Fruit fly (Drosophila melanogaster) whole organism, embryonic: Measurements from ENCODE around the gene RPA3.
A peak's percentile ranks its signal among the peaks of the same experiment; 100 is the strongest.

Experiments
- CG10462 ChIP-seq: fragments of 200-800 bp; sonication (Bioruptor generic); optimal IDR thresholded peaks from 2 replicates; lab custom pipeline; 2016; ENCODE audit warnings: missing biosample characterization, missing genetic modification characterization
- CG10565 ChIP-seq: fragments of 200-800 bp; sonication (Bioruptor generic); optimal IDR thresholded peaks from 3 replicates; lab custom pipeline; 2016; ENCODE audit warnings: missing biosample characterization, mild to moderate bottlenecking, missing genetic modification characterization
- CG11560 ChIP-seq: fragments of 200-800 bp; sonication (Bioruptor generic); IDR thresholded peaks from 3 replicates; pipeline ENCODE4 v1.3.6; 2022; ENCODE audit warnings: missing biosample characterization, missing genetic modification characterization
- CG13296 ChIP-seq: fragments of 200-800 bp; sonication (Bioruptor generic); optimal IDR thresholded peaks from 3 replicates; lab custom pipeline; 2018; ENCODE audit warnings: missing biosample characterization, mild to moderate bottlenecking, missing genetic modification characterization
- CG14014 ChIP-seq: fragments of 200-800 bp; sonication (Bioruptor generic); IDR thresholded peaks from 2 replicates; pipeline ENCODE4 v1.3.6; 2022; ENCODE audit warnings: missing biosample characterization, missing genetic modification characterization
- CG14860 ChIP-seq: fragments of 200-800 bp; sonication (Bioruptor generic); IDR thresholded peaks from 3 replicates; pipeline ENCODE4 v1.3.6; 2022; ENCODE audit warnings: missing biosample characterization, missing genetic modification characterization; ENCODE audit not compliant: partially characterized antibody
- CG15696 ChIP-seq: fragments of 200-800 bp; sonication (Bioruptor generic); optimal IDR thresholded peaks from 2 replicates; lab custom pipeline; 2019; ENCODE audit warnings: missing biosample characterization, mild to moderate bottlenecking, missing genetic modification characterization, moderate library complexity
- CG16863 ChIP-seq: fragments of 200-800 bp; sonication (Bioruptor generic); optimal IDR thresholded peaks from 3 replicates; lab custom pipeline; 2016; ENCODE audit warnings: missing biosample characterization, missing genetic modification characterization
- CG17568 ChIP-seq: fragments of 200-800 bp; sonication (Bioruptor generic); optimal IDR thresholded peaks from 2 replicates; lab custom pipeline; 2018; ENCODE audit warnings: missing biosample characterization, mild to moderate bottlenecking, missing genetic modification characterization, moderate library complexity
- CG18262 ChIP-seq: fragments of 200-800 bp; optimal IDR thresholded peaks from 3 replicates; lab custom pipeline; 2019; ENCODE audit warnings: missing biosample characterization, mild to moderate bottlenecking, missing genetic modification characterization, moderate library complexity
- CG33213 ChIP-seq: fragments of 200-800 bp; sonication (Bioruptor generic); optimal IDR thresholded peaks from 3 replicates; lab custom pipeline; 2016; ENCODE audit warnings: missing biosample characterization, missing genetic modification characterization
- CG3995 ChIP-seq: fragments of 200-800 bp; sonication (Bioruptor generic); optimal IDR thresholded peaks from 3 replicates; lab custom pipeline; 2016; ENCODE audit warnings: missing biosample characterization, missing genetic modification characterization
- CG42726 ChIP-seq: fragments of 200-800 bp; sonication (Bioruptor generic); IDR thresholded peaks from 2 replicates; pipeline ENCODE4 v1.3.6; 2022; ENCODE audit warnings: missing biosample characterization, missing genetic modification characterization; ENCODE audit not compliant: partially characterized antibody
- CG5953 ChIP-seq: fragments of 200-800 bp; sonication (Bioruptor generic); IDR thresholded peaks from 2 replicates; pipeline ENCODE4 v1.3.6; 2022; ENCODE audit warnings: missing biosample characterization, missing genetic modification characterization
- CG6175 ChIP-seq: fragments of 200-800 bp; sonication (Bioruptor generic); IDR thresholded peaks from 3 replicates; pipeline ENCODE4 v1.3.6; 2022; ENCODE audit warnings: missing biosample characterization, missing genetic modification characterization
- CG7556 ChIP-seq: fragments of 200-800 bp; sonication (Bioruptor generic); optimal IDR thresholded peaks from 2 replicates; lab custom pipeline; 2017; ENCODE audit warnings: missing biosample characterization, mild to moderate bottlenecking, missing genetic modification characterization
- CG7963 ChIP-seq: fragments of 200-800 bp; sonication (Bioruptor generic); IDR thresholded peaks from 3 replicates; pipeline ENCODE4 v1.3.6; 2022; ENCODE audit warnings: missing biosample characterization, missing genetic modification characterization; ENCODE audit not compliant: partially characterized antibody
- CG8765 ChIP-seq: fragments of 200-800 bp; sonication (Bioruptor generic); IDR thresholded peaks from 2 replicates; pipeline ENCODE4 v1.3.6; 2022; ENCODE audit warnings: missing biosample characterization, missing genetic modification characterization
- CG8944 ChIP-seq: fragments of 200-800 bp; sonication (Bioruptor generic); optimal IDR thresholded peaks from 3 replicates; lab custom pipeline; 2016; ENCODE audit warnings: missing biosample characterization, missing genetic modification characterization
- CG9215 ChIP-seq: fragments of 200-800 bp; sonication (Bioruptor generic); IDR thresholded peaks from 2 replicates; pipeline ENCODE4 v1.3.6; 2022; ENCODE audit warnings: missing biosample characterization, missing genetic modification characterization
- CG9876 ChIP-seq: fragments of 200-800 bp; sonication (Bioruptor generic); optimal IDR thresholded peaks from 2 replicates; lab custom pipeline; 2016; ENCODE audit warnings: missing biosample characterization, missing genetic modification characterization
- CTCF ChIP-seq: fragments of 200-800 bp; sonication (Bioruptor generic); optimal IDR thresholded peaks from 2 replicates; lab custom pipeline; 2017; ENCODE audit warnings: missing biosample characterization, mild to moderate bottlenecking, missing genetic modification characterization, moderate library complexity
- D19A ChIP-seq: fragments of 200-800 bp; optimal IDR thresholded peaks from 3 replicates; lab custom pipeline; 2019; ENCODE audit warnings: missing biosample characterization, mild to moderate bottlenecking, missing genetic modification characterization, moderate library complexity
- Dll ChIP-seq: fragments of 200-800 bp; sonication (Bioruptor generic); IDR thresholded peaks from 4 replicates; pipeline ENCODE4 v1.3.6; 2022; ENCODE audit warnings: missing biosample characterization, missing genetic modification characterization; ENCODE audit not compliant: partially characterized antibody
- Fer3 ChIP-seq: fragments of 200-800 bp; sonication (Bioruptor generic); optimal IDR thresholded peaks from 2 replicates; lab custom pipeline; 2018; ENCODE audit warnings: missing biosample characterization, mild to moderate bottlenecking, missing genetic modification characterization, moderate library complexity
- Lim3 ChIP-seq: fragments of 200-800 bp; sonication (Bioruptor generic); IDR thresholded peaks from 2 replicates; pipeline ENCODE4 v1.3.6; 2022; ENCODE audit warnings: missing biosample characterization, missing genetic modification characterization
- Lpt ChIP-seq: fragments of >200 bp; optimal IDR thresholded peaks from 2 replicates; lab custom pipeline; 2018; ENCODE audit warnings: missing biosample characterization, missing genetic modification characterization
- MBD-R2 ChIP-seq: fragments of 200-800 bp; sonication (Bioruptor generic); IDR thresholded peaks from 2 replicates; pipeline ENCODE4 v1.3.6; 2022; ENCODE audit warnings: missing biosample characterization, missing genetic modification characterization
- MESR4 ChIP-seq: fragments of 200-800 bp; sonication (Bioruptor generic); optimal IDR thresholded peaks from 2 replicates; lab custom pipeline; 2018; ENCODE audit warnings: missing biosample characterization, mild to moderate bottlenecking, missing genetic modification characterization, moderate library complexity
- MTF-1 ChIP-seq: fragments of 200-800 bp; sonication (Bioruptor generic); optimal IDR thresholded peaks from 2 replicates; lab custom pipeline; 2018; ENCODE audit warnings: missing biosample characterization, mild to moderate bottlenecking, missing genetic modification characterization, borderline replicate concordance
- Poxn ChIP-seq: fragments of 200-800 bp; sonication (Bioruptor generic); IDR thresholded peaks from 2 replicates; pipeline ENCODE4 v1.3.6; 2022; ENCODE audit warnings: missing biosample characterization, missing genetic modification characterization
- Sin3A ChIP-seq: fragments of >200 bp; optimal IDR thresholded peaks from 2 replicates; lab custom pipeline; 2018
- TFAM ChIP-seq: fragments of 200-800 bp; sonication (Bioruptor generic); optimal IDR thresholded peaks from 2 replicates; lab custom pipeline; 2017; ENCODE audit warnings: missing biosample characterization, missing genetic modification characterization, inconsistent platforms
- YL-1 ChIP-seq: fragments of 200-800 bp; sonication (Bioruptor generic); optimal IDR thresholded peaks from 3 replicates; lab custom pipeline; 2017; ENCODE audit warnings: missing biosample characterization, mild to moderate bottlenecking, missing genetic modification characterization
- az2 ChIP-seq: fragments of 200-800 bp; sonication (Bioruptor generic); optimal IDR thresholded peaks from 3 replicates; lab custom pipeline; 2016; ENCODE audit warnings: missing biosample characterization, missing genetic modification characterization
- br ChIP-seq: fragments of >200 bp; optimal IDR thresholded peaks from 2 replicates; lab custom pipeline; 2017
- dimm ChIP-seq: fragments of 200-800 bp; sonication (Bioruptor generic); IDR thresholded peaks from 2 replicates; pipeline ENCODE4 v1.3.6; 2022; ENCODE audit warnings: missing biosample characterization, missing genetic modification characterization
- dysf ChIP-seq: fragments of 200-800 bp; sonication (Bioruptor generic); IDR thresholded peaks from 3 replicates; pipeline ENCODE4 v1.3.6; 2022; ENCODE audit warnings: missing biosample characterization, missing genetic modification characterization
- gem ChIP-seq: fragments of 200-800 bp; sonication (Bioruptor generic); optimal IDR thresholded peaks from 2 replicates; lab custom pipeline; 2019; ENCODE audit warnings: missing biosample characterization, mild to moderate bottlenecking, missing genetic modification characterization, moderate library complexity
- hth ChIP-seq: fragments of >200 bp; optimal IDR thresholded peaks from 2 replicates; lab custom pipeline; 2017; ENCODE audit warnings: inconsistent platforms
- lov ChIP-seq, 2 experiments: fragments of 200-800 bp in 1 of 2; fragments of >200 bp in 1 of 2; sonication (Bioruptor generic) in 1 of 2; IDR thresholded peaks in 1 of 2; optimal IDR thresholded peaks in 1 of 2; 2 replicates in 1 of 2; 3 replicates in 1 of 2; pipeline versions ENCODE4 v1.3.6 to Lab custom; 2017 to 2022; ENCODE audit warnings: missing biosample characterization in 1 of 2, missing genetic modification characterization in 1 of 2
- mirr ChIP-seq: fragments of 200-800 bp; sonication (Bioruptor generic); optimal IDR thresholded peaks from 3 replicates; lab custom pipeline; 2018; ENCODE audit warnings: missing biosample characterization, mild to moderate bottlenecking, missing genetic modification characterization
- org-1 ChIP-seq: fragments of 200-800 bp; sonication (Bioruptor generic); optimal IDR thresholded peaks from 2 replicates; lab custom pipeline; 2017; ENCODE audit warnings: missing biosample characterization, missing genetic modification characterization
- otp ChIP-seq: fragments of 200-800 bp; sonication (Bioruptor generic); IDR thresholded peaks from 3 replicates; pipeline ENCODE4, ENCODE4 v1.3.6; 2022; ENCODE audit warnings: missing biosample characterization, missing genetic modification characterization
- pzg ChIP-seq: fragments of 200-800 bp; sonication (Bioruptor generic); optimal IDR thresholded peaks from 3 replicates; lab custom pipeline; 2018; ENCODE audit warnings: missing biosample characterization, mild to moderate bottlenecking, missing genetic modification characterization, moderate library complexity
- sc ChIP-seq, 3 experiments: fragments of >200 bp in 2 of 3; fragments of 200-800 bp in 1 of 3; sonication (Bioruptor generic) in 1 of 3; optimal IDR thresholded peaks; 2 replicates in 2 of 3; 3 replicates in 1 of 3; lab custom pipeline; 2017; ENCODE audit warnings: mild to moderate bottlenecking in 1 of 3, missing biosample characterization in 1 of 3, missing genetic modification characterization in 1 of 3, missing genetic modification reagents in 1 of 3
- scrt ChIP-seq: fragments of 200-800 bp; sonication (Bioruptor generic); optimal IDR thresholded peaks from 2 replicates; lab custom pipeline; 2018; ENCODE audit warnings: missing biosample characterization, mild to moderate bottlenecking, missing genetic modification characterization, moderate library complexity
- sd ChIP-seq: fragments of 200-800 bp; sonication (Bioruptor generic); optimal IDR thresholded peaks from 3 replicates; lab custom pipeline; 2018; ENCODE audit warnings: missing biosample characterization, mild to moderate bottlenecking, missing genetic modification characterization, moderate library complexity
- sens-2 ChIP-seq: fragments of 200-800 bp; sonication (Bioruptor generic); IDR thresholded peaks from 2 replicates; pipeline ENCODE4 v1.3.6; 2022; ENCODE audit warnings: missing biosample characterization, missing genetic modification characterization
- so ChIP-seq: fragments of 200-800 bp; sonication (Bioruptor generic); IDR thresholded peaks from 3 replicates; pipeline ENCODE4 v1.3.6; 2022; ENCODE audit warnings: missing biosample characterization, missing genetic modification characterization
- vnd ChIP-seq: fragments of 200-800 bp; sonication (Bioruptor generic); IDR thresholded peaks from 3 replicates; pipeline ENCODE4 v1.3.6; 2022; ENCODE audit warnings: missing biosample characterization, missing genetic modification characterization; ENCODE audit not compliant: partially characterized antibody
- wek ChIP-seq: fragments of 200-800 bp; sonication (Bioruptor generic); optimal IDR thresholded peaks from 3 replicates; lab custom pipeline; 2018; ENCODE audit warnings: missing biosample characterization, mild to moderate bottlenecking, missing genetic modification characterization, moderate library complexity

RPA3 gene

DNA sequence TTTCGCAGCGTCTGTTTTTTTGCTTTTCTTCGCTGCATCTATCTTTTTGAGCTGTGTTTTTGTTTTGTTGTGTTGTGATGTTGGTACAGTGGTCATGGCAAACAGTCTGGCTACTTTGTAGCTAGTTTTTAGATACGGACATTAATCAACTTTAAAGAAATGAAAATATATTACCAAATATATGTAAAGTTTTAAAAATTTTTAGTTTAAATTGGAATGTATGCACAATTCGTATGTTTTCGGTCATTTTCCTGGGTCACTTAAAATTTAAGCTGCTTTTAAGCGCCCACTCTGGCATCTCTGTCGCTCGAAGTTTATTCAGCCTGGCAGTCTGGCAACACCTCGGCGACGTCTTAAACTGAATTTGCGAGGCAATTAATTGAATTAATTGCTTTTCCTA lies 39.1 kb downstream of the RPA3 start, which contains the start of gene CG11695 (continued):
- TF ChIP-seq CG18262 (tag; lab: Kevin White, UChicago) (peak; percentile 62), mirr (GFP tag; lab: Kevin White, UChicago) (peak; percentile 35), Sin3A (lab: Kevin White, UChicago) (peak; percentile 44), az2 (GFP tag; lab: Kevin White, UChicago) (peak; percentile 54), CG16863 (GFP tag; lab: Kevin White, UChicago) (peak; percentile 28), br (lab: Kevin White, UChicago) (no peak), Lpt (GFP tag; lab: Kevin White, UChicago) (no peak), vnd (GFP tag; lab: Robert Waterston, UW) (no peak), CG13296 (GFP tag; lab: Kevin White, UChicago) (peak; percentile 58), sens-2 (no peak), CG14860 (GFP tag; lab: Robert Waterston, UW) (no peak), CG5953 (GFP tag; lab: Robert Waterston, UW) (no peak), CG17568 (GFP tag; lab: Kevin White, UChicago) (no peak), dysf (GFP tag; lab: Robert Waterston, UW) (peak; percentile 76), otp (GFP tag; lab: Robert Waterston, UW) (no peak), CG8765 (GFP tag; lab: Robert Waterston, UW) (peak; percentile 48; the same call in 1 of the 2 replicates), MTF-1 (GFP tag; lab: Kevin White, UChicago) (no peak), CG9215 (peak; percentile 59), CG42726 (GFP tag; lab: Robert Waterston, UW) (no peak), CG3995 (GFP tag; lab: Kevin White, UChicago) (peak; percentile 38), CG10462 (no peak), scrt (GFP tag; lab: Kevin White, UChicago) (no peak), TFAM (GFP tag; lab: Kevin White, UChicago) (no peak), Poxn (GFP tag; lab: Robert Waterston, UW) (no peak), CTCF (GFP tag; lab: Kevin White, UChicago) (no peak), org-1 (no peak), CG8944 (no peak), CG11560 (tag; lab: Robert Waterston, UW) (no peak), YL-1 (GFP tag; lab: Kevin White, UChicago) (peak; percentile 77), gem (tag; lab: Kevin White, UChicago) (peak; percentile 82), CG15696 (tag; lab: Kevin White, UChicago) (peak; percentile 73), sd (tag; lab: Kevin White, UChicago) (peak; percentile 46), CG10565 (no peak), CG33213 (no peak), pzg (peak; percentile 48), CG6175 (GFP tag; lab: Robert Waterston, UW) (no peak), D19A (tag; lab: Kevin White, UChicago) (peak; percentile 34), MESR4 (no peak), hth (lab: Kevin White, UChicago) (no peak), MBD-R2 (peak; percentile 94), dimm (GFP tag; lab: Robert Waterston, UW) (no peak), CG9876 (peak; percentile 0), Dll (no peak), Fer3 (tag; lab: Kevin White, UChicago) (peak; percentile 72), CG7556 (GFP tag; lab: Kevin White, UChicago) (peak; percentile 45), Lim3 (GFP tag; lab: Robert Waterston, UW) (no peak), lov (optimal IDR thresholded peaks at IDR 0.05; lab: Kevin White, UChicago) (no peak), lov (GFP tag; IDR thresholded peaks at IDR 0.05; lab: Robert Waterston, UW) (no peak), CG7963 (no peak), sc (optimal IDR thresholded peaks at IDR 0.05; lab: Kevin White, UChicago) (no peak), sc (GFP tag; optimal IDR thresholded peaks at IDR 0.05; lab: Kevin White, UChicago) (no peak), CG14014 (GFP tag; lab: Robert Waterston, UW) (peak; percentile 70), so (GFP tag; lab: Robert Waterston, UW) (no peak), wek (no peak)
